Worm (Caenorhabditis elegans) whole organism, midembryonic: ENCODE data around the gene rrsr-1.

Source experiments
- cog-1 ChIP-seq: sonication (generic microtip); optimal IDR thresholded peaks from 2 replicates; lab custom pipeline; 2016; ENCODE audit warnings: missing genetic modification characterization, missing compliant biosample characterization
- flt-1 ChIP-seq: fragments of 200-800 bp; sonication (Bioruptor generic); IDR thresholded peaks from 2 replicates; pipeline ENCODE4 v1.3.6; 2022; ENCODE audit warnings: missing genetic modification characterization, missing compliant biosample characterization
- ztf-23 ChIP-seq: fragments of 200-800 bp; sonication (Bioruptor generic); IDR thresholded peaks from 2 replicates; pipeline ENCODE4 v1.3.6; 2022; ENCODE audit warnings: missing genetic modification reagents, missing genetic modification characterization, missing compliant biosample characterization

DNA sequence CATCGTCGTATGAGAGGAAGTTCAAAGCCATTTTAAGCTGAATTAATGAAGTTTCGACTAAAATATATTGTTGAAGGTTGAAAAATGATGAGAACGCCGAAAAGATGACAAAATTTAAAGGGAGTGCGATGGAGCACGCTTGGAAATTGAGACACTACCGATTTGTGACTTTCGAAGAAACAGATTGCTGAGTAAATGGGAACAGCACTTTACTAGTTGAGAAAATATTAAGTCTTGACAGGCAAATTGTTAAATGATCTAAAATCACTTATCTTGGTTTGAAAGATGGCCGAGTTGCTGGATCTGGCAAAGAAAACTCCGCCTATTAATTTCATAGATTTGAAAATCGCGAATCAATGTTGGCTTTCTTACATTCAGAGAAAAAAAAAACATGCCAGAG is 1.5 kb downstream of the rrsr-1 start, which contains the start of gene rpoa-12:
- TF ChIP-seq cog-1 (tag; lab: Kevin White, UChicago) (no peak), ztf-23 (no peak), flt-1 (GFP tag; lab: Robert Waterston, UW) (no peak)
